Fruit fly (Drosophila melanogaster) whole organism, embryonic: ENCODE data around the gene Obp19b.
A peak's percentile ranks its signal among the peaks of the same experiment; 100 is the strongest.

ENCODE experiments used
- CG10274 ChIP-seq: fragments of 200-800 bp; sonication (Bioruptor generic); optimal IDR thresholded peaks from 3 replicates; lab custom pipeline; 2017; ENCODE audit warnings: missing biosample characterization, mild to moderate bottlenecking, missing genetic modification characterization
- CG11085 ChIP-seq: fragments of 200-800 bp; sonication (Bioruptor generic); IDR thresholded peaks from 2 replicates; pipeline ENCODE4 v1.3.6; 2022; ENCODE audit warnings: missing biosample characterization, missing genetic modification characterization
- CG11093 ChIP-seq: fragments of 200-800 bp; sonication (Bioruptor generic); IDR thresholded peaks from 3 replicates; pipeline ENCODE4 v1.3.6; 2022; ENCODE audit warnings: missing biosample characterization, missing genetic modification characterization
- CG12659 ChIP-seq: fragments of 200-800 bp; sonication (Bioruptor generic); optimal IDR thresholded peaks from 3 replicates; lab custom pipeline; 2017; ENCODE audit warnings: mild to moderate bottlenecking, missing biosample characterization, missing genetic modification reagents, missing genetic modification characterization
- CG13624 ChIP-seq: fragments of 200-800 bp; sonication (Bioruptor generic); optimal IDR thresholded peaks from 2 replicates; lab custom pipeline; 2016; ENCODE audit warnings: missing biosample characterization, missing genetic modification characterization
- CG14441 ChIP-seq: fragments of 200-800 bp; sonication (Bioruptor generic); IDR thresholded peaks from 2 replicates; pipeline ENCODE4 v1.3.6; 2022; ENCODE audit warnings: missing biosample characterization, missing genetic modification characterization
- CG15269 ChIP-seq: fragments of 200-800 bp; sonication (Bioruptor generic); optimal IDR thresholded peaks from 2 replicates; lab custom pipeline; 2018; ENCODE audit warnings: missing biosample characterization, mild to moderate bottlenecking, missing genetic modification characterization, moderate library complexity
- CG15479 ChIP-seq: fragments of 200-800 bp; sonication (Bioruptor generic); optimal IDR thresholded peaks from 3 replicates; lab custom pipeline; 2019; ENCODE audit warnings: missing biosample characterization, mild to moderate bottlenecking, missing genetic modification characterization, moderate library complexity
- CG16779 ChIP-seq: fragments of 200-800 bp; sonication (Bioruptor generic); IDR thresholded peaks from 2 replicates; pipeline ENCODE4 v1.3.6; 2022; ENCODE audit warnings: missing biosample characterization, missing genetic modification characterization
- CG17361 ChIP-seq: fragments of 200-800 bp; sonication (Bioruptor generic); IDR thresholded peaks from 3 replicates; pipeline ENCODE4 v1.3.6; 2022; ENCODE audit warnings: missing biosample characterization, missing genetic modification characterization
- CG17829 ChIP-seq: fragments of 200-800 bp; optimal IDR thresholded peaks from 2 replicates; lab custom pipeline; 2019; ENCODE audit warnings: missing biosample characterization, mild to moderate bottlenecking, missing genetic modification characterization, moderate library complexity
- CG18599 ChIP-seq: fragments of 200-800 bp; sonication (Bioruptor generic); optimal IDR thresholded peaks from 3 replicates; lab custom pipeline; 2017; ENCODE audit warnings: missing biosample characterization, missing genetic modification characterization, mild to moderate bottlenecking, moderate library complexity, missing genetic modification reagents
- CG2875 ChIP-seq: fragments of 200-800 bp; sonication (Bioruptor generic); optimal IDR thresholded peaks from 2 replicates; lab custom pipeline; 2017; ENCODE audit warnings: missing biosample characterization, mild to moderate bottlenecking, missing genetic modification characterization, missing genetic modification reagents
- CG2889 ChIP-seq: fragments of 200-800 bp; sonication (Bioruptor generic); IDR thresholded peaks from 3 replicates; pipeline ENCODE4 v1.3.6; 2022; ENCODE audit warnings: missing biosample characterization, missing genetic modification characterization
- CG43689 ChIP-seq: fragments of 200-800 bp; sonication (Bioruptor generic); IDR thresholded peaks from 2 replicates; pipeline ENCODE4 v1.3.6; 2022; ENCODE audit warnings: missing biosample characterization, missing genetic modification characterization
- CG4730 ChIP-seq: fragments of 200-800 bp; sonication (Bioruptor generic); IDR thresholded peaks from 2 replicates; pipeline ENCODE4 v1.3.6; 2022; ENCODE audit warnings: missing biosample characterization, missing genetic modification characterization
- CG4854 ChIP-seq: fragments of 200-800 bp; sonication (Bioruptor generic); optimal IDR thresholded peaks from 2 replicates; lab custom pipeline; 2016; ENCODE audit warnings: missing biosample characterization, missing genetic modification characterization, inconsistent platforms
- CG6813 ChIP-seq: fragments of 200-800 bp; sonication (Bioruptor generic); optimal IDR thresholded peaks from 2 replicates; lab custom pipeline; 2017; ENCODE audit warnings: missing biosample characterization, missing genetic modification characterization, mild to moderate bottlenecking, moderate library complexity, missing genetic modification reagents
- CG7839 ChIP-seq: fragments of 200-800 bp; sonication (Bioruptor generic); optimal IDR thresholded peaks from 3 replicates; lab custom pipeline; 2018; ENCODE audit warnings: missing biosample characterization, mild to moderate bottlenecking, missing genetic modification characterization, moderate library complexity
- CrebB ChIP-seq: fragments of 200-800 bp; sonication (Bioruptor generic); optimal IDR thresholded peaks from 3 replicates; lab custom pipeline; 2018; ENCODE audit warnings: missing biosample characterization, mild to moderate bottlenecking, missing genetic modification characterization
- Dad ChIP-seq: fragments of 200-800 bp; sonication (Bioruptor generic); optimal IDR thresholded peaks from 3 replicates; lab custom pipeline; 2016; ENCODE audit warnings: missing biosample characterization, missing genetic modification characterization
- Dip2 ChIP-seq: fragments of 200-800 bp; sonication (Bioruptor generic); IDR thresholded peaks from 2 replicates; pipeline ENCODE4 v1.3.6; 2022; ENCODE audit warnings: missing biosample characterization, missing genetic modification characterization
- Doc3 ChIP-seq: fragments of 200-800 bp; sonication (Bioruptor generic); IDR thresholded peaks from 3 replicates; pipeline ENCODE4 v1.3.6; 2022; ENCODE audit warnings: missing biosample characterization, missing genetic modification characterization; ENCODE audit not compliant: partially characterized antibody
- GATAe ChIP-seq: fragments of 200-800 bp; sonication (Bioruptor generic); conservative IDR thresholded peaks from 2 replicates; pipeline ENCODE4 v1.3.6; 2022; ENCODE audit warnings: missing biosample characterization, missing genetic modification characterization
- H15 ChIP-seq: fragments of 200-800 bp; sonication (Bioruptor generic); IDR thresholded peaks from 3 replicates; pipeline ENCODE4 v1.3.6; 2022; ENCODE audit warnings: missing biosample characterization, missing genetic modification characterization
- Hmr ChIP-seq: fragments of 200-800 bp; sonication (Bioruptor generic); optimal IDR thresholded peaks from 3 replicates; lab custom pipeline; 2017; ENCODE audit warnings: mild to moderate bottlenecking, missing biosample characterization, missing genetic modification reagents, missing genetic modification characterization
- Hr51 ChIP-seq, 2 experiments: fragments of 200-800 bp; sonication (Bioruptor generic); optimal IDR thresholded peaks; 2 replicates in 1 of 2; 3 replicates in 1 of 2; lab custom pipeline; 2016 to 2018; ENCODE audit warnings: missing biosample characterization in 2 of 2, missing genetic modification characterization in 2 of 2, mild to moderate bottlenecking in 1 of 2, moderate library complexity in 1 of 2
- MESR4 ChIP-seq: fragments of 200-800 bp; sonication (Bioruptor generic); optimal IDR thresholded peaks from 2 replicates; lab custom pipeline; 2018; ENCODE audit warnings: missing biosample characterization, mild to moderate bottlenecking, missing genetic modification characterization, moderate library complexity
- Mad ChIP-seq: fragments of 200-800 bp; sonication (Bioruptor generic); optimal IDR thresholded peaks from 2 replicates; lab custom pipeline; 2016; ENCODE audit warnings: missing biosample characterization, missing genetic modification characterization
- Mrtf ChIP-seq: fragments of 200-800 bp; sonication (Bioruptor generic); IDR thresholded peaks from 3 replicates; pipeline ENCODE4 v1.3.6; 2022; ENCODE audit warnings: missing biosample characterization, missing genetic modification characterization
- Opbp ChIP-seq: fragments of 200-800 bp; sonication (Bioruptor generic); IDR thresholded peaks from 3 replicates; pipeline ENCODE4 v1.3.6; 2022; ENCODE audit warnings: missing biosample characterization, missing genetic modification characterization; ENCODE audit not compliant: partially characterized antibody
- Pdp1 ChIP-seq, 2 experiments: fragments of 200-800 bp; sonication (Bioruptor generic); optimal IDR thresholded peaks; 3 replicates each; lab custom pipeline; 2016; ENCODE audit warnings: missing biosample characterization in 2 of 2, missing genetic modification characterization in 2 of 2, mild to moderate bottlenecking in 1 of 2, moderate library complexity in 1 of 2
- Stat92E ChIP-seq, 3 experiments: fragments of >200 bp in 2 of 3; fragments of 200-800 bp in 1 of 3; sonication (Bioruptor generic) in 1 of 3; optimal IDR thresholded peaks; 2 replicates each; lab custom pipeline; 2017 to 2019; ENCODE audit warnings: missing biosample characterization in 3 of 3, missing genetic modification characterization in 3 of 3, mild to moderate bottlenecking in 1 of 3, moderate library complexity in 1 of 3
- ac ChIP-seq: fragments of 200-800 bp; sonication (Bioruptor generic); optimal IDR thresholded peaks from 3 replicates; lab custom pipeline; 2017; ENCODE audit warnings: missing biosample characterization, mild to moderate bottlenecking, missing genetic modification characterization
- bab2 ChIP-seq: fragments of 200-800 bp; sonication (Bioruptor generic); optimal IDR thresholded peaks from 2 replicates; lab custom pipeline; 2016; ENCODE audit warnings: missing biosample characterization, missing genetic modification characterization
- cg ChIP-seq: fragments of 200-800 bp; sonication (Bioruptor generic); optimal IDR thresholded peaks from 3 replicates; lab custom pipeline; 2019; ENCODE audit warnings: missing biosample characterization, mild to moderate bottlenecking, missing genetic modification characterization, moderate library complexity
- chm ChIP-seq: fragments of 200-800 bp; sonication (Bioruptor generic); IDR thresholded peaks from 2 replicates; pipeline ENCODE4 v1.3.6; 2022; ENCODE audit warnings: missing biosample characterization, missing genetic modification characterization
- dati ChIP-seq: fragments of 200-800 bp; sonication (Bioruptor generic); IDR thresholded peaks from 2 replicates; pipeline ENCODE4 v1.3.6; 2022; ENCODE audit warnings: missing biosample characterization, missing genetic modification characterization
- ems ChIP-seq: fragments of 200-800 bp; sonication (Bioruptor generic); optimal IDR thresholded peaks from 3 replicates; lab custom pipeline; 2016; ENCODE audit warnings: missing biosample characterization, missing genetic modification characterization
- en ChIP-seq: fragments of 200-800 bp; sonication (Bioruptor generic); optimal IDR thresholded peaks from 2 replicates; lab custom pipeline; 2016; ENCODE audit warnings: missing biosample characterization, missing genetic modification characterization
- fd64A ChIP-seq: fragments of 200-800 bp; sonication (Bioruptor generic); optimal IDR thresholded peaks from 3 replicates; lab custom pipeline; 2018; ENCODE audit warnings: missing biosample characterization, mild to moderate bottlenecking, missing genetic modification characterization
- ind ChIP-seq: fragments of 200-800 bp; sonication (Bioruptor generic); optimal IDR thresholded peaks from 3 replicates; lab custom pipeline; 2016; ENCODE audit warnings: missing biosample characterization, missing genetic modification characterization
- pan ChIP-seq, 4 experiments: fragments of >200 bp in 3 of 4; fragments of 200-800 bp in 1 of 4; sonication (Bioruptor generic) in 1 of 4; optimal IDR thresholded peaks in 3 of 4; IDR thresholded peaks in 1 of 4; 2 replicates each; pipeline versions ENCODE4 v1.3.6 to Lab custom; 2017 to 2022; ENCODE audit warnings: missing biosample characterization in 2 of 4, missing genetic modification characterization in 2 of 4, mixed read lengths in 1 of 4
- pum ChIP-seq: fragments of 200-800 bp; sonication (Bioruptor generic); optimal IDR thresholded peaks from 2 replicates; lab custom pipeline; 2016; ENCODE audit warnings: missing biosample characterization, missing genetic modification characterization
- scrt ChIP-seq: fragments of 200-800 bp; sonication (Bioruptor generic); optimal IDR thresholded peaks from 2 replicates; lab custom pipeline; 2018; ENCODE audit warnings: missing biosample characterization, mild to moderate bottlenecking, missing genetic modification characterization, moderate library complexity
- sens ChIP-seq: fragments of 200-800 bp; sonication (Bioruptor generic); peaks from one replicate; lab custom pipeline; 2016; ENCODE audit warnings: missing biosample characterization, missing genetic modification characterization
- tin ChIP-seq: fragments of 200-800 bp; sonication (Bioruptor generic); optimal IDR thresholded peaks from 3 replicates; lab custom pipeline; 2016; ENCODE audit warnings: missing biosample characterization, missing genetic modification characterization
- ttk ChIP-seq: fragments of 200-800 bp; sonication (Bioruptor generic); IDR thresholded peaks from 2 replicates; pipeline ENCODE4 v2.1.2; 2022; ENCODE audit warnings: missing biosample characterization, missing genetic modification characterization
- tx ChIP-seq: fragments of 200-800 bp; sonication (Bioruptor generic); optimal IDR thresholded peaks from 2 replicates; lab custom pipeline; 2016; ENCODE audit warnings: missing biosample characterization, missing genetic modification characterization
- zf30C ChIP-seq: fragments of 200-800 bp; sonication (Bioruptor generic); optimal IDR thresholded peaks from 3 replicates; lab custom pipeline; 2018; ENCODE audit warnings: missing biosample characterization, mild to moderate bottlenecking, missing genetic modification characterization

Obp19b gene

DNA sequence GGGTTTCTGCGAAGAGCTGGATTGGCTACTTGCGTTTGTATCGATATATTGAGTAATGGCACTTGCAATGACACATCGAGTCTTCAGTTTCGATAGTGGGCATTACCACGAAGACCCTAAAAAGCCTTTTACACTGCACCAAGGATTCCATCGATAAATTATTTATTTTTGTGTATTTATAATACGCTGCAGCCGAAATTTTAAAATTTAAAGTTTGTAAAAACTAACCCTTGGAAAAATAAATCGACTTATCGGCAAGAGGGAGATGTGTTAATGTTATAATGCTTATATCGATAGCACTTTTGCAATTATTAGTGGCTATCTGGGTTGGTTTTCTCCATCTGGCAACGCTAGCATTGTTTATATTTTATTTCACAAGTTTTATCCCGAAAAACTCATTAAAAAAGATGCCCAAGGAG, 7.2 kb downstream of the Obp19b start, which contains the start of the genes Pp4-19C and cactin (continued):
- TF ChIP-seq GATAe (GFP tag; lab: Robert Waterston, UW) (no peak), Dad (GFP tag; lab: Kevin White, UChicago) (no peak), en (GFP tag; lab: Kevin White, UChicago) (no peak), Hmr (GFP tag; lab: Kevin White, UChicago) (no peak), CG11085 (no peak), scrt (no peak), Dip2 (GFP tag; lab: Robert Waterston, UW) (no peak), CG14441 (no peak), H15 (GFP tag; lab: Robert Waterston, UW) (no peak), bab2 (GFP tag; lab: Kevin White, UChicago) (no peak), CrebB (tag; lab: Kevin White, UChicago) (no peak), sens (GFP tag; lab: Kevin White, UChicago) (peak; percentile 79), cg (GFP tag; lab: Kevin White, UChicago) (peak; percentile 49), Opbp (GFP tag; lab: Robert Waterston, UW) (peak; percentile 61; the same call in 1 of the 3 replicates), CG12659 (GFP tag; lab: Kevin White, UChicago) (peak; percentile 29), CG18599 (GFP tag; lab: Kevin White, UChicago) (no peak), tin (GFP tag; lab: Kevin White, UChicago) (no peak), ttk (GFP tag; lab: Robert Waterston, UW) (no peak), CG15479 (GFP tag; lab: Kevin White, UChicago) (no peak), Mrtf (GFP tag; lab: Robert Waterston, UW) (no peak), CG11093 (no peak), CG2889 (no peak), Pdp1 (GFP tag; optimal IDR thresholded peaks at IDR 0.05; lab: Kevin White, UChicago) (peak; percentile 18 to 78), MESR4 (no peak), Mad (peak; percentile 44), CG13624 (GFP tag; lab: Kevin White, UChicago) (peak; percentile 24), chm (GFP tag; lab: Robert Waterston, UW) (no peak), CG17829 (peak; percentile 44), dati (no peak), ac (GFP tag; lab: Kevin White, UChicago) (no peak), CG4854 (no peak), CG16779 (GFP tag; lab: Robert Waterston, UW) (no peak), CG15269 (no peak), zf30C (GFP tag; lab: Kevin White, UChicago) (no peak), ind (GFP tag; lab: Kevin White, UChicago) (peak; percentile 17), CG6813 (GFP tag; lab: Kevin White, UChicago) (no peak), CG43689 (GFP tag; lab: Robert Waterston, UW) (no peak), CG4730 (GFP tag; lab: Robert Waterston, UW) (no peak), CG17361 (GFP tag; lab: Robert Waterston, UW) (0 out of 3 replicates have a peak, but pooled peaks have one; percentile 30), CG7839 (tag; lab: Kevin White, UChicago) (no peak), Doc3 (GFP tag; lab: Robert Waterston, UW) (peak; percentile 84), Hr51 (GFP tag; optimal IDR thresholded peaks at IDR 0.05; lab: Kevin White, UChicago) (no peak), CG2875 (GFP tag; lab: Kevin White, UChicago) (no peak), tx (GFP tag; lab: Kevin White, UChicago) (no peak), pum (no peak), pan (optimal IDR thresholded peaks at IDR 0.05; lab: Kevin White, UChicago) (no peak), pan (GFP tag; optimal IDR thresholded peaks at IDR 0.05 in 1 of 2, IDR thresholded peaks at IDR 0.05 in 1 of 2) (no peak), Stat92E (GFP tag; optimal IDR thresholded peaks at IDR 0.05; lab: Kevin White, UChicago) (no peak), CG10274 (GFP tag; lab: Kevin White, UChicago) (no peak), fd64A (GFP tag; lab: Kevin White, UChicago) (no peak), ems (GFP tag; lab: Kevin White, UChicago) (no peak)
